Fruit fly (Drosophila melanogaster) whole organism, embryonic: ENCODE results near the gene CG34163.
A peak's percentile ranks its signal among the peaks of the same experiment; 100 is the strongest.

Experiments used
- CG1024 ChIP-seq: fragments of 200-800 bp; sonication (Bioruptor generic); IDR thresholded peaks from 2 replicates; pipeline ENCODE4 v1.3.6; 2022; ENCODE audit warnings: missing biosample characterization, missing genetic modification characterization
- CG18011 ChIP-seq: fragments of 200-800 bp; sonication (Bioruptor generic); optimal IDR thresholded peaks from 2 replicates; lab custom pipeline; 2017; ENCODE audit warnings: missing biosample characterization, missing genetic modification characterization, mild to moderate bottlenecking, moderate library complexity, missing genotype
- CG2889 ChIP-seq: fragments of 200-800 bp; sonication (Bioruptor generic); IDR thresholded peaks from 3 replicates; pipeline ENCODE4 v1.3.6; 2022; ENCODE audit warnings: missing biosample characterization, missing genetic modification characterization
- CG7786 ChIP-seq: fragments of 200-800 bp; sonication (Bioruptor generic); optimal IDR thresholded peaks from 2 replicates; lab custom pipeline; 2016; ENCODE audit warnings: missing biosample characterization, missing genetic modification characterization
- Dip3 ChIP-seq: fragments of 200-800 bp; sonication (Bioruptor generic); optimal IDR thresholded peaks from 3 replicates; lab custom pipeline; 2016; ENCODE audit warnings: missing biosample characterization, missing genetic modification characterization
- Eip74EF ChIP-seq, 2 experiments: fragments of 200-800 bp in 1 of 2; fragments of >200 bp in 1 of 2; sonication (Bioruptor generic) in 1 of 2; optimal IDR thresholded peaks; 2 replicates each; lab custom pipeline; 2017 to 2019; ENCODE audit warnings: missing biosample characterization in 2 of 2, missing genetic modification characterization in 2 of 2, mild to moderate bottlenecking in 1 of 2, moderate library complexity in 1 of 2
- shn ChIP-seq: fragments of 200-800 bp; sonication (Bioruptor generic); optimal IDR thresholded peaks from 3 replicates; lab custom pipeline; 2016; ENCODE audit warnings: missing biosample characterization, missing genetic modification characterization
- sqz ChIP-seq: fragments of 200-800 bp; sonication (Bioruptor generic); optimal IDR thresholded peaks from 3 replicates; lab custom pipeline; 2018; ENCODE audit warnings: missing biosample characterization, mild to moderate bottlenecking, missing genetic modification characterization
- tll ChIP-seq, 2 experiments: fragments of 200-800 bp in 1 of 2; fragments of >200 bp in 1 of 2; sonication (Bioruptor generic) in 1 of 2; optimal IDR thresholded peaks; 2 replicates each; lab custom pipeline; 2017 to 2019; ENCODE audit warnings: missing biosample characterization in 2 of 2, missing genetic modification characterization in 2 of 2, mild to moderate bottlenecking in 1 of 2, moderate library complexity in 1 of 2
- wdn ChIP-seq: fragments of 200-800 bp; sonication (Bioruptor generic); IDR thresholded peaks from 2 replicates; pipeline ENCODE4 v1.3.6; 2022; ENCODE audit warnings: missing biosample characterization, missing genetic modification characterization

- peak in 1 of 2 experiments; percentile 69 for TF ChIP-seq Eip74EF (GFP tag; optimal IDR thresholded peaks at IDR 0.05; lab: Kevin White, UChicago)
- TF ChIP-seq CG2889 (GFP tag; lab: Robert Waterston, UW), result no peak
- no peak for TF ChIP-seq CG1024 (GFP tag; lab: Robert Waterston, UW)
- TF ChIP-seq Dip3, result no peak
- TF ChIP-seq CG18011 (GFP tag; lab: Kevin White, UChicago), result no peak
- no peak for TF ChIP-seq sqz (GFP tag; lab: Kevin White, UChicago)
- TF ChIP-seq tll (GFP tag; optimal IDR thresholded peaks at IDR 0.05; lab: Kevin White, UChicago), result no peak
- TF ChIP-seq CG7786 (GFP tag; lab: Kevin White, UChicago), result no peak
- TF ChIP-seq shn (GFP tag; lab: Kevin White, UChicago), result no peak
- TF ChIP-seq wdn (GFP tag; lab: Robert Waterston, UW), result no peak
Observed at dm6 chr2L:12028808-12029207, 40.7 kb downstream of the CG34163 start.
